Fruit fly (Drosophila melanogaster): ENCODE results near the gene ppk28.

ppk28 gene

DNA sequence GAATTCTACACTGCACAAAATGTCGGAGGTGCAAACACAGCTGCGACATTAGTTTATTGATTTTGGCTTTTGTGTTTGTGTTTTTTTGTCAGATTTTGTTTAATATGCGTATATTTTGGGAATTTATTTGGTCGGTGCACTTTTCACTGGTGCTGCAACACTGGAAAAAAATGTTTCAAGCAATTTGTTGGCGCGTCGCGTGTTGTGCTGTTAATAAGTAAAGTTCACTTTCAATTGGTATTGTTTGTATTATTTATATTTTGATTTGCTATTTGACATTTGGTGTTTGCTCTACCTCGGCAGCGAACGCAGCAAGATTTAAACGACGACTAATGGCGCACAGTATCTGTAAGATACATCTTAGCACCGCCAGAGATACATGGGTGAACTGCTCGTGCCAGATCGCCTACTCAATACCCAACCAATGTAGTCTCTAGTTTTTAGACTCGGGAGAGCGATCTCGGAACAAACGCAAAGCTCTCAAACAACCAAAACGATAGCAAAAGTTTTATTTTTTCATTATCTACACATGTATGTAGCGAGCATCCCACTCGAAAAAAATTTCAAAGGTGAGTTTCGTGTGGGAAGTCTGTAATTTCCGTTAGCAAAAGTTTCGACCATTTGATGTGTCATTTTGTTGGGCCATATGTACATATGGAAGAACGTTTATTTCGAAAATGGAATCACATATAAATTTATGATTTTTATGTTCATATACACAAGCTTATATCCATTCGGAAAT lies 23.5 kb upstream of the ppk28 start (continued):
- TF ChIP-seq hb (GFP tag; IDR thresholded peaks at IDR 0.05; ENCODE audit: partially characterized antibody) (no peak), bowl (GFP tag; IDR thresholded peaks at IDR 0.05) (0 out of 2 replicates have a peak, but pooled peaks have one; percentile 34), CG14050 (GFP tag; IDR thresholded peaks at IDR 0.05) (peak; percentile 59), CG7745 (tag; optimal IDR thresholded peaks at IDR 0.05) (no peak), btn (GFP tag; optimal IDR thresholded peaks at IDR 0.05) (peak; percentile 26), lab (GFP tag; optimal IDR thresholded peaks at IDR 0.05) (peak; percentile 67), ara (GFP tag; IDR thresholded peaks at IDR 0.05) (peak; percentile 38; the same call in 1 of the 2 replicates), CG31388 (GFP tag; optimal IDR thresholded peaks at IDR 0.05) (no peak), CG9817 (tag; optimal IDR thresholded peaks at IDR 0.05) (peak; percentile 38), phol (tag; optimal IDR thresholded peaks at IDR 0.05) (peak; percentile 55), CG1647 (GFP tag; optimal IDR thresholded peaks at IDR 0.05) (no peak), Sin3A (optimal IDR thresholded peaks at IDR 0.05) (no peak), CG9727 (GFP tag; optimal IDR thresholded peaks at IDR 0.05) (peak; percentile 46), ro (GFP tag; IDR thresholded peaks at IDR 0.05) (no peak), CG7372 (GFP tag; IDR thresholded peaks at IDR 0.05) (0 out of 2 replicates have a peak, but pooled peaks have one; percentile 24), CG2120 (GFP tag; optimal IDR thresholded peaks at IDR 0.05) (peak; percentile 60), wor (GFP tag; IDR thresholded peaks at IDR 0.05) (no peak), CG32532 (GFP tag; IDR thresholded peaks at IDR 0.05) (peak; percentile 71), CG10209 (GFP tag; optimal IDR thresholded peaks at IDR 0.05) (peak; percentile 54), sim (GFP tag; IDR thresholded peaks at IDR 0.05) (no peak), NfI (GFP tag; optimal IDR thresholded peaks at IDR 0.05) (peak; percentile 54), scrt (GFP tag; optimal IDR thresholded peaks at IDR 0.05) (no peak), dan (GFP tag; IDR thresholded peaks at IDR 0.05) (no peak), CG3995 (GFP tag; optimal IDR thresholded peaks at IDR 0.05) (no peak), CG3407 (GFP tag; optimal IDR thresholded peaks at IDR 0.05) (no peak), CG7928 (GFP tag; optimal IDR thresholded peaks at IDR 0.05) (no peak), CG6765 (GFP tag; optimal IDR thresholded peaks at IDR 0.05) (no peak), da (GFP tag; optimal IDR thresholded peaks at IDR 0.05) (peak; percentile 24), CG30403 (GFP tag; optimal IDR thresholded peaks at IDR 0.05) (peak; percentile 62), gem (tag; optimal IDR thresholded peaks at IDR 0.05) (peak; percentile 70), CG1602 (GFP tag; optimal IDR thresholded peaks at IDR 0.05) (peak; percentile 38), CG13775 (GFP tag; optimal IDR thresholded peaks at IDR 0.05) (peak; percentile 32), CG8924 (tag; optimal IDR thresholded peaks at IDR 0.05) (peak; percentile 31), peb (GFP tag; IDR thresholded peaks at IDR 0.05) (no peak), CG7963 (GFP tag; IDR thresholded peaks at IDR 0.05; ENCODE audit: partially characterized antibody) (no peak), bigmax (GFP tag; optimal IDR thresholded peaks at IDR 0.05) (no peak), ab (GFP tag; optimal IDR thresholded peaks at IDR 0.05) (no peak), CG16815 (GFP tag; optimal IDR thresholded peaks at IDR 0.05) (peak; percentile 7), Blimp-1 (GFP tag; optimal IDR thresholded peaks at IDR 0.05) (peak; percentile 28), gce (GFP tag; IDR thresholded peaks at IDR 0.05) (peak; percentile 53; the same call in 1 of the 3 replicates), CG31224 (GFP tag; IDR thresholded peaks at IDR 0.05) (peak; percentile 27; the same call in 1 of the 2 replicates), Bdp1 (GFP tag; optimal IDR thresholded peaks at IDR 0.05) (peak; percentile 10), CG18619 (GFP tag; optimal IDR thresholded peaks at IDR 0.05) (peak; percentile 21), gt (GFP tag; IDR thresholded peaks at IDR 0.05) (no peak), CG18599 (GFP tag; optimal IDR thresholded peaks at IDR 0.05) (peak; percentile 49), CG17829 (tag; optimal IDR thresholded peaks at IDR 0.05) (no peak), CG12659 (GFP tag; optimal IDR thresholded peaks at IDR 0.05) (peak; percentile 33), chif (GFP tag; optimal IDR thresholded peaks at IDR 0.05) (peak; percentile 47 to 58), CG7987 (GFP tag; optimal IDR thresholded peaks at IDR 0.05) (no peak)

Data from whole organism, embryonic.